Worm (Caenorhabditis elegans): ENCODE data around the gene F11C7.7.

Gene F11C7.7

ce11 chrX:17392182-17392581 is 6.2 kb upstream of the F11C7.7 start (continued):
- TF ChIP-seq hif-1 (tag; optimal IDR thresholded peaks at IDR 0.05): peak in 1 of 2 experiments; percentile 39
- no peak for TF ChIP-seq ceh-28 (tag; optimal IDR thresholded peaks at IDR 0.05)
- TF ChIP-seq Y75B8A.6 (GFP tag; IDR thresholded peaks at IDR 0.05): no peak
- peak; percentile 74 for TF ChIP-seq dve-1 (tag; optimal IDR thresholded peaks at IDR 0.05; ENCODE audit: insufficient read depth)
- peak; percentile 81 for TF ChIP-seq mes-2 (tag; optimal IDR thresholded peaks at IDR 0.05; ENCODE audit: poor library complexity, severe bottlenecking)
- TF ChIP-seq daf-16 (GFP tag; optimal IDR thresholded peaks at IDR 0.05): peak in 1 of 2 experiments; percentile 33
- TF ChIP-seq daf-16 (tag; optimal IDR thresholded peaks at IDR 0.05): peak; percentile 55

ce11 chrX:17396456-17396855 is 1.9 kb upstream of the F11C7.7 start, which contains the start of the genes vap-1 and F11C7.2:
TSS of gene vap-1 (minus strand) at chrX:17396556.
TSS of gene F11C7.2 (plus strand) at chrX:17396814.
- no peak for TF ChIP-seq arid-1 (GFP tag; conservative IDR thresholded peaks at IDR 0.05)
- no peak for TF ChIP-seq mes-2 (tag; optimal IDR thresholded peaks at IDR 0.05; ENCODE audit: poor library complexity, severe bottlenecking)
- no peak for TF ChIP-seq daf-19 (GFP tag; conservative IDR thresholded peaks at IDR 0.05)
- no peak for TF ChIP-seq lir-3 (tag; optimal IDR thresholded peaks at IDR 0.05)
- TF ChIP-seq nhr-111 (GFP tag; optimal IDR thresholded peaks at IDR 0.05): no peak
- TF ChIP-seq ceh-28 (tag; optimal IDR thresholded peaks at IDR 0.05): no peak
- TF ChIP-seq nhr-42 (GFP tag; IDR thresholded peaks at IDR 0.05): no peak
- no peak for TF ChIP-seq mep-1 (tag; optimal IDR thresholded peaks at IDR 0.05)
- no peak for TF ChIP-seq lin-15B (tag; optimal IDR thresholded peaks at IDR 0.05)
- no peak for TF ChIP-seq zip-11 (GFP tag; IDR thresholded peaks at IDR 0.05)
- TF ChIP-seq lin-29 (GFP tag; IDR thresholded peaks at IDR 0.05): no peak
- no peak for TF ChIP-seq lim-7 (GFP tag; IDR thresholded peaks at IDR 0.05)
- no peak for TF ChIP-seq zfp-2 (tag; optimal IDR thresholded peaks at IDR 0.05)
- TF ChIP-seq unc-39 (tag; optimal IDR thresholded peaks at IDR 0.05): no peak
- TF ChIP-seq R02D3.7 (tag; optimal IDR thresholded peaks at IDR 0.05): no peak
- no peak for TF ChIP-seq nhr-28 (tag; optimal IDR thresholded peaks at IDR 0.05)
- no peak for TF ChIP-seq tra-1 (GFP tag; IDR thresholded peaks at IDR 0.05)
- no peak for TF ChIP-seq fkh-10 (GFP tag; optimal IDR thresholded peaks at IDR 0.05)

ce11 chrX:17400425-17400824 is 2.0 kb downstream of the F11C7.7 start:
- 0 out of 2 replicates have a peak, but pooled peaks have one; percentile 11 for TF ChIP-seq dmd-6 (GFP tag; IDR thresholded peaks at IDR 0.05)
- 0 out of 2 replicates have a peak, but pooled peaks have one; percentile 34 for TF ChIP-seq snpc-1.2 (GFP tag; IDR thresholded peaks at IDR 0.05)
- TF ChIP-seq zfp-2 (tag; optimal IDR thresholded peaks at IDR 0.05): no peak
- TF ChIP-seq madf-9 (GFP tag; conservative IDR thresholded peaks at IDR 0.05): 0 out of 2 replicates have a peak, but pooled peaks have one; percentile 5
- no peak for TF ChIP-seq nhr-42 (GFP tag; IDR thresholded peaks at IDR 0.05)
- TF ChIP-seq egl-43 (GFP tag; IDR thresholded peaks at IDR 0.05): peak; percentile 36; the same call in 1 of the 2 replicates
- TF ChIP-seq lim-7 (GFP tag; IDR thresholded peaks at IDR 0.05): peak; percentile 61; the same call in 1 of the 2 replicates
- peak; percentile 44 for TF ChIP-seq aha-1 (tag)
- no peak for TF ChIP-seq lsy-2 (tag; optimal IDR thresholded peaks at IDR 0.05)

ce11 chrX:17401264-17401663 is 2.9 kb downstream of the F11C7.7 start, which contains the start of gene F11C7.6:
TSS of gene F11C7.6 (plus strand) at chrX:17401564.
- TF ChIP-seq php-3 (GFP tag; IDR thresholded peaks at IDR 0.05) (peak; percentile 42; the same call in 1 of the 2 replicates), dve-1 (tag; optimal IDR thresholded peaks at IDR 0.05; ENCODE audit: insufficient read depth) (peak; percentile 36), unc-39 (tag; optimal IDR thresholded peaks at IDR 0.05) (no peak), hlh-30 (tag; optimal IDR thresholded peaks at IDR 0.05; ENCODE audit: insufficient read depth) (no peak), lsy-2 (tag; optimal IDR thresholded peaks at IDR 0.05) (no peak), Y105C5A.15 (GFP tag; IDR thresholded peaks at IDR 0.05) (no peak), unc-62 (GFP tag; optimal IDR thresholded peaks at IDR 0.05 in 1 of 2) (peak in 1 of 2 experiments; percentile 49), unc-62 (tag; optimal IDR thresholded peaks at IDR 0.05) (no peak), nhr-111 (GFP tag; optimal IDR thresholded peaks at IDR 0.05) (no peak)

Measured in whole organism, L4 larva.